Worm (Caenorhabditis elegans): ENCODE measurements around the gene F16F9.4.

F16F9.4 gene

ce11 chrX:8463085-8463645, at the start of gene F16F9.4:
Gene F16F9.4, minus strand, starts transcription at chrX:8463360.
- no peak for TF ChIP-seq klf-2 (GFP tag; conservative IDR thresholded peaks at IDR 0.05)
- no peak for TF ChIP-seq ref-1 (GFP tag; conservative IDR thresholded peaks at IDR 0.05)
- TF ChIP-seq med-1 (GFP tag; optimal IDR thresholded peaks at IDR 0.05; ENCODE audit: insufficient read depth): no peak
- TF ChIP-seq flt-1 (GFP tag; IDR thresholded peaks at IDR 0.05): no peak
- TF ChIP-seq ztf-29 (GFP tag; IDR thresholded peaks at IDR 0.05): no peak
- TF ChIP-seq ztf-23 (GFP tag; IDR thresholded peaks at IDR 0.05): no peak
- no peak for TF ChIP-seq tab-1 (GFP tag; IDR thresholded peaks at IDR 0.05)
- TF ChIP-seq T22C8.4 (GFP tag; IDR thresholded peaks at IDR 0.05): no peak
- no peak for TF ChIP-seq cog-1 (tag; optimal IDR thresholded peaks at IDR 0.05)

- TF ChIP-seq tab-1 (GFP tag; IDR thresholded peaks at IDR 0.05): no peak
- TF ChIP-seq med-1 (GFP tag; optimal IDR thresholded peaks at IDR 0.05; ENCODE audit: insufficient read depth): no peak
- no peak for TF ChIP-seq klf-2 (GFP tag; conservative IDR thresholded peaks at IDR 0.05)
- TF ChIP-seq ztf-29 (GFP tag; IDR thresholded peaks at IDR 0.05): no peak
- no peak for TF ChIP-seq flt-1 (GFP tag; IDR thresholded peaks at IDR 0.05)
- TF ChIP-seq T22C8.4 (GFP tag; IDR thresholded peaks at IDR 0.05): no peak
- TF ChIP-seq ztf-23 (GFP tag; IDR thresholded peaks at IDR 0.05): no peak
- TF ChIP-seq cog-1 (tag; optimal IDR thresholded peaks at IDR 0.05): no peak
- no peak for TF ChIP-seq ref-1 (GFP tag; conservative IDR thresholded peaks at IDR 0.05)
Measured at ce11 chrX:8509088-8509487, 45.9 kb upstream of the F16F9.4 start.

ce11 chrX:8507576-8507975, 44.4 kb upstream of the F16F9.4 start, which contains the start of gene H03E18.1:
Gene H03E18.1, plus strand, starts transcription at chrX:8507876.
- TF ChIP-seq ztf-23 (GFP tag; IDR thresholded peaks at IDR 0.05) (no peak), tab-1 (GFP tag; IDR thresholded peaks at IDR 0.05) (no peak), klf-2 (GFP tag; conservative IDR thresholded peaks at IDR 0.05) (no peak), cog-1 (tag; optimal IDR thresholded peaks at IDR 0.05) (no peak)

ce11 chrX:8507053-8507452, 43.9 kb upstream of the F16F9.4 start:
- no peak for TF ChIP-seq cog-1 (tag; optimal IDR thresholded peaks at IDR 0.05)
- TF ChIP-seq flt-1 (GFP tag; IDR thresholded peaks at IDR 0.05): no peak
- TF ChIP-seq ztf-23 (GFP tag; IDR thresholded peaks at IDR 0.05): no peak
- TF ChIP-seq ztf-29 (GFP tag; IDR thresholded peaks at IDR 0.05): no peak
- TF ChIP-seq klf-2 (GFP tag; conservative IDR thresholded peaks at IDR 0.05): no peak
- no peak for TF ChIP-seq T22C8.4 (GFP tag; IDR thresholded peaks at IDR 0.05)
- TF ChIP-seq med-1 (GFP tag; optimal IDR thresholded peaks at IDR 0.05; ENCODE audit: insufficient read depth): no peak
- TF ChIP-seq ref-1 (GFP tag; conservative IDR thresholded peaks at IDR 0.05): no peak

ce11 chrX:8504207-8504606, 41.0 kb upstream of the F16F9.4 start:
- TF ChIP-seq klf-2 (GFP tag; conservative IDR thresholded peaks at IDR 0.05) (no peak), cog-1 (tag; optimal IDR thresholded peaks at IDR 0.05) (no peak), med-1 (GFP tag; optimal IDR thresholded peaks at IDR 0.05; ENCODE audit: insufficient read depth) (no peak), ztf-23 (GFP tag; IDR thresholded peaks at IDR 0.05) (no peak)

- TF ChIP-seq ztf-29 (GFP tag; IDR thresholded peaks at IDR 0.05) (no peak), T22C8.4 (GFP tag; IDR thresholded peaks at IDR 0.05) (no peak), ztf-23 (GFP tag; IDR thresholded peaks at IDR 0.05) (no peak), med-1 (GFP tag; optimal IDR thresholded peaks at IDR 0.05; ENCODE audit: insufficient read depth) (no peak), ref-1 (GFP tag; conservative IDR thresholded peaks at IDR 0.05) (no peak), cog-1 (tag; optimal IDR thresholded peaks at IDR 0.05) (no peak), klf-2 (GFP tag; conservative IDR thresholded peaks at IDR 0.05) (no peak), tab-1 (GFP tag; IDR thresholded peaks at IDR 0.05) (no peak), flt-1 (GFP tag; IDR thresholded peaks at IDR 0.05) (no peak)
Measured at ce11 chrX:8500922-8501321, 37.8 kb upstream of the F16F9.4 start, which contains the start of gene grd-4. Gene grd-4, plus strand, starts transcription at chrX:8501222.

ce11 chrX:8499721-8500120, 36.6 kb upstream of the F16F9.4 start, which contains the start of gene grd-14:
Gene grd-14, plus strand, starts transcription at chrX:8500021.
- TF ChIP-seq ztf-23 (GFP tag; IDR thresholded peaks at IDR 0.05) (0 out of 2 replicates have a peak, but pooled peaks have one; percentile 9), ztf-29 (GFP tag; IDR thresholded peaks at IDR 0.05) (no peak), med-1 (GFP tag; optimal IDR thresholded peaks at IDR 0.05; ENCODE audit: insufficient read depth) (no peak), klf-2 (GFP tag; conservative IDR thresholded peaks at IDR 0.05) (no peak), T22C8.4 (GFP tag; IDR thresholded peaks at IDR 0.05) (no peak), tab-1 (GFP tag; IDR thresholded peaks at IDR 0.05) (no peak)

ce11 chrX:8495005-8495404, 31.8 kb upstream of the F16F9.4 start, which contains the start of gene T01B10.5:
Gene T01B10.5, plus strand, starts transcription at chrX:8495305.
- TF ChIP-seq tab-1 (GFP tag; IDR thresholded peaks at IDR 0.05) (no peak), med-1 (GFP tag; optimal IDR thresholded peaks at IDR 0.05; ENCODE audit: insufficient read depth) (no peak), klf-2 (GFP tag; conservative IDR thresholded peaks at IDR 0.05) (no peak), ztf-23 (GFP tag; IDR thresholded peaks at IDR 0.05) (no peak), ztf-29 (GFP tag; IDR thresholded peaks at IDR 0.05) (no peak), flt-1 (GFP tag; IDR thresholded peaks at IDR 0.05) (no peak), ref-1 (GFP tag; conservative IDR thresholded peaks at IDR 0.05) (no peak), T22C8.4 (GFP tag; IDR thresholded peaks at IDR 0.05) (no peak), cog-1 (tag; optimal IDR thresholded peaks at IDR 0.05) (no peak)

ce11 chrX:8492750-8493149, 29.6 kb upstream of the F16F9.4 start:
- TF ChIP-seq ztf-29 (GFP tag; IDR thresholded peaks at IDR 0.05) (no peak), flt-1 (GFP tag; IDR thresholded peaks at IDR 0.05) (no peak), klf-2 (GFP tag; conservative IDR thresholded peaks at IDR 0.05) (no peak), cog-1 (tag; optimal IDR thresholded peaks at IDR 0.05) (no peak), T22C8.4 (GFP tag; IDR thresholded peaks at IDR 0.05) (no peak), ref-1 (GFP tag; conservative IDR thresholded peaks at IDR 0.05) (no peak)

- TF ChIP-seq ztf-29 (GFP tag; IDR thresholded peaks at IDR 0.05): no peak
- TF ChIP-seq flt-1 (GFP tag; IDR thresholded peaks at IDR 0.05): no peak
- no peak for TF ChIP-seq cog-1 (tag; optimal IDR thresholded peaks at IDR 0.05)
- TF ChIP-seq ztf-23 (GFP tag; IDR thresholded peaks at IDR 0.05): no peak
- TF ChIP-seq med-1 (GFP tag; optimal IDR thresholded peaks at IDR 0.05; ENCODE audit: insufficient read depth): no peak
- no peak for TF ChIP-seq klf-2 (GFP tag; conservative IDR thresholded peaks at IDR 0.05)
Measured at ce11 chrX:8489886-8490285, 26.7 kb upstream of the F16F9.4 start.

Data from whole organism, midembryonic.